Worm (Caenorhabditis elegans) whole organism, L4 larva: ENCODE results near the gene F38G1.3.

Experiments
- F26F4.8 ChIP-seq: fragments of 200-800 bp; sonication (Bioruptor generic); conservative IDR thresholded peaks from 2 replicates; pipeline ENCODE4 v1.3.6; 2022; ENCODE audit warnings: missing genetic modification characterization, missing compliant biosample characterization
- F37D6.2 ChIP-seq: sonication (generic microtip); optimal IDR thresholded peaks from 2 replicates; lab custom pipeline; 2016; ENCODE audit warnings: mild to moderate bottlenecking, missing genetic modification characterization, missing compliant biosample characterization
- F44E2.7 ChIP-seq: fragments of 200-800 bp; sonication (Bioruptor generic); IDR thresholded peaks from 2 replicates; pipeline ENCODE4 v2.1.2; 2022; ENCODE audit warnings: missing genetic modification characterization, missing compliant biosample characterization
- R02D3.7 ChIP-seq: fragments of 150-350 bp; sonication (generic microtip); optimal IDR thresholded peaks from 3 replicates; lab custom pipeline; 2014; ENCODE audit warnings: missing biosample characterization, missing genetic modification characterization
- Y5F2A.4 ChIP-seq: fragments of 200-800 bp; sonication (Bioruptor generic); optimal IDR thresholded peaks from 2 replicates; lab custom pipeline; 2018; ENCODE audit warnings: mild to moderate bottlenecking, missing genetic modification characterization, missing compliant biosample characterization
- Y75B8A.6 ChIP-seq: fragments of 200-800 bp; sonication (Bioruptor generic); IDR thresholded peaks from 2 replicates; pipeline ENCODE4 v1.3.6; 2022; ENCODE audit warnings: missing genetic modification reagents, missing genetic modification characterization, missing compliant biosample characterization
- aha-1 ChIP-seq: fragments of 150-350 bp; peaks from one replicate; lab custom pipeline; 2014; ENCODE audit warnings: missing biosample characterization, missing genetic modification characterization
- arid-1 ChIP-seq: fragments of 200-800 bp; sonication (Bioruptor generic); conservative IDR thresholded peaks from 2 replicates; pipeline ENCODE4 v1.3.6; 2022; ENCODE audit warnings: missing genetic modification reagents, missing genetic modification characterization, missing compliant biosample characterization
- attf-4 ChIP-seq: sonication (generic microtip); optimal IDR thresholded peaks from 3 replicates; lab custom pipeline; 2017; ENCODE audit warnings: missing biosample characterization, missing genetic modification characterization
- ceh-32 ChIP-seq: sonication (generic microtip); optimal IDR thresholded peaks from 2 replicates; lab custom pipeline; 2016; ENCODE audit warnings: mild to moderate bottlenecking, missing genetic modification characterization, missing compliant biosample characterization; ENCODE audit not compliant: poor library complexity
- ceh-44 ChIP-seq: fragments of 200-800 bp; sonication (Bioruptor generic); IDR thresholded peaks from 2 replicates; pipeline ENCODE4 v1.3.6; 2022; ENCODE audit warnings: missing genetic modification reagents, missing genetic modification characterization, missing compliant biosample characterization
- ceh-62 ChIP-seq: sonication (generic microtip); optimal IDR thresholded peaks from 2 replicates; lab custom pipeline; 2017; ENCODE audit warnings: missing biosample characterization, missing genetic modification characterization
- cey-2 ChIP-seq: sonication (generic microtip); optimal IDR thresholded peaks from 3 replicates; lab custom pipeline; 2017; ENCODE audit warnings: missing genetic modification characterization, mild to moderate bottlenecking, missing compliant biosample characterization, antibody characterized with exemption, borderline replicate concordance; ENCODE audit not compliant: insufficient read depth
- daf-12 ChIP-seq: fragments of 150-350 bp; optimal IDR thresholded peaks from 2 replicates; lab custom pipeline; 2014; ENCODE audit warnings: missing biosample characterization, missing genetic modification reagents, missing genetic modification characterization
- daf-16 ChIP-seq, 3 experiments: sonication (generic microtip); optimal IDR thresholded peaks; 2 replicates each; lab custom pipeline; 2016 to 2017; ENCODE audit warnings: missing genetic modification characterization in 3 of 3, missing genetic modification reagents in 3 of 3, mild to moderate bottlenecking in 2 of 3, missing compliant biosample characterization in 2 of 3, missing biosample characterization in 1 of 3, moderate library complexity in 1 of 3
- dmd-6 ChIP-seq: fragments of 200-800 bp; sonication (Bioruptor generic); IDR thresholded peaks from 2 replicates; pipeline ENCODE4 v1.3.6; 2022; ENCODE audit warnings: missing genetic modification reagents, missing genetic modification characterization, missing compliant biosample characterization
- fos-1 ChIP-seq: fragments of 150-350 bp; optimal IDR thresholded peaks from 2 replicates; lab custom pipeline; 2014; ENCODE audit warnings: missing biosample characterization, missing genetic modification characterization
- hlh-30 ChIP-seq: sonication (generic microtip); optimal IDR thresholded peaks from 2 replicates; lab custom pipeline; 2017; ENCODE audit warnings: antibody characterized with exemption, mild to moderate bottlenecking, missing genetic modification characterization, missing compliant biosample characterization; ENCODE audit not compliant: insufficient read depth
- lin-29 ChIP-seq: fragments of 200-800 bp; sonication (Bioruptor generic); IDR thresholded peaks from 2 replicates; pipeline ENCODE4 v1.3.6; 2022; ENCODE audit warnings: missing genetic modification reagents, missing genetic modification characterization, missing compliant biosample characterization
- lin-39 ChIP-seq: fragments of 150-350 bp; optimal IDR thresholded peaks from 2 replicates; lab custom pipeline; 2014; ENCODE audit warnings: missing biosample characterization, missing genetic modification reagents, missing genetic modification characterization
- madf-5 ChIP-seq, 2 experiments: fragments of 200-800 bp; sonication (Bioruptor generic); IDR thresholded peaks; 2 replicates each; pipeline ENCODE4 v1.3.6; 2022; ENCODE audit warnings: missing compliant biosample characterization in 2 of 2, missing genetic modification characterization in 2 of 2
- mdl-1 ChIP-seq, 2 experiments: fragments of 150-350 bp in 1 of 2; sonication (generic microtip) in 1 of 2; optimal IDR thresholded peaks; 2 replicates each; lab custom pipeline; 2014 to 2017; ENCODE audit warnings: missing biosample characterization in 2 of 2, missing genetic modification characterization in 2 of 2
- mep-1 ChIP-seq: fragments of 150-350 bp; sonication (generic microtip); optimal IDR thresholded peaks from 3 replicates; lab custom pipeline; 2014; ENCODE audit warnings: missing biosample characterization, missing genetic modification characterization
- mxl-3 ChIP-seq: fragments of 200-800 bp; sonication (Bioruptor generic); optimal IDR thresholded peaks from 2 replicates; lab custom pipeline; 2018; ENCODE audit warnings: mild to moderate bottlenecking, missing genetic modification characterization, missing compliant biosample characterization
- nhr-102 ChIP-seq: sonication (generic microtip); optimal IDR thresholded peaks from 2 replicates; lab custom pipeline; 2016; ENCODE audit warnings: mild to moderate bottlenecking, missing genetic modification characterization, moderate library complexity, missing compliant biosample characterization
- nhr-11 ChIP-seq: fragments of 150-350 bp; optimal IDR thresholded peaks from 2 replicates; lab custom pipeline; 2014; ENCODE audit warnings: missing biosample characterization, missing genetic modification characterization
- nhr-111 ChIP-seq: fragments of 200-800 bp; sonication (Bioruptor generic); optimal IDR thresholded peaks from 2 replicates; lab custom pipeline; 2018; ENCODE audit warnings: mild to moderate bottlenecking, missing genetic modification characterization, missing compliant biosample characterization
- nhr-28 ChIP-seq: fragments of 150-350 bp; optimal IDR thresholded peaks from 2 replicates; lab custom pipeline; 2014; ENCODE audit warnings: missing biosample characterization, missing genetic modification characterization
- nhr-41 ChIP-seq: fragments of 200-800 bp; sonication (Bioruptor generic); IDR thresholded peaks from 2 replicates; pipeline ENCODE4 v1.3.6; 2022; ENCODE audit warnings: missing genetic modification reagents, missing genetic modification characterization, missing compliant biosample characterization
- nhr-77 ChIP-seq: fragments of 150-350 bp; optimal IDR thresholded peaks from 2 replicates; lab custom pipeline; 2014; ENCODE audit warnings: missing biosample characterization, missing genetic modification characterization
- saeg-2 ChIP-seq: fragments of 200-800 bp; sonication (Bioruptor generic); IDR thresholded peaks from 2 replicates; pipeline ENCODE4 v1.3.6; 2022; ENCODE audit warnings: missing genetic modification reagents, missing genetic modification characterization, missing compliant biosample characterization
- snpc-1.2 ChIP-seq: fragments of 200-800 bp; sonication (Bioruptor generic); IDR thresholded peaks from 2 replicates; pipeline ENCODE4 v1.3.6; 2022; ENCODE audit warnings: missing genetic modification reagents, missing genetic modification characterization, missing compliant biosample characterization
- spr-3 ChIP-seq: fragments of 200-800 bp; sonication (Bioruptor generic); optimal IDR thresholded peaks from 2 replicates; lab custom pipeline; 2018; ENCODE audit warnings: mild to moderate bottlenecking, missing genetic modification characterization, missing compliant biosample characterization
- tra-1 ChIP-seq: fragments of 200-800 bp; sonication (Bioruptor generic); IDR thresholded peaks from 2 replicates; pipeline ENCODE4 v1.3.6; 2022; ENCODE audit warnings: missing genetic modification reagents, missing genetic modification characterization, missing compliant biosample characterization
- unc-62 ChIP-seq, 3 experiments: fragments of 150-350 bp in 1 of 3; sonication (generic microtip); optimal IDR thresholded peaks in 2 of 3; peaks in 1 of 3; 1 replicate in 1 of 3; 2 replicates in 2 of 3; lab custom pipeline; 2014 to 2017; ENCODE audit warnings: missing biosample characterization in 3 of 3, missing genetic modification characterization in 3 of 3, missing genetic modification reagents in 3 of 3, missing genotype in 1 of 3
- zip-11 ChIP-seq: fragments of 200-800 bp; sonication (Bioruptor generic); IDR thresholded peaks from 2 replicates; pipeline ENCODE4 v1.3.6; 2022; ENCODE audit warnings: missing genetic modification characterization, missing compliant biosample characterization
- ztf-11 ChIP-seq: fragments of 150-350 bp; optimal IDR thresholded peaks from 2 replicates; lab custom pipeline; 2014; ENCODE audit warnings: missing biosample characterization, missing genetic modification characterization

F38G1.3 gene

DNA sequence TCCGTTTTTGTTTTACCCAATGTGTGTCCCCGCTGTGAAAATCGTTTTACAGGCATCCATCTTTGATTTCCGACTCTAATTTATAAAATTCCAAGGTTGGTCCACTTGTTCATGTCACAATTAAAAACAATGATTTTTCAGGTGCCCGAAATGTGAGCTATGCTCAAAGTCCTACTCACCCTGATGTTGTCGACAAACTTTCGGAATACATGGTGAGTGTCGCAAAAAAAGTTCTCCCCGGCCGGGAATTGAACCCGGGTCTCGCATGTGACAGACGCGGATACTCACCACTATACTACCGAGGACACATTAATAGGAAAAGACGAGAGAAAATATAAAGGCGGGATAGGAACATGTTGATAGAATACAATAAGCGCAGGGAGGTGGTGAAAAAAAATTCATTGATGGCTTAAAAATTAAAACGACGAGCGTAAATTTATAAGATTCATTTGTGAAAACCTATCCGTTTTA is 13.3 kb downstream of the F38G1.3 start, which contains the start of gene egl-17 (continued):
- peak; percentile 11 for TF ChIP-seq nhr-11 (tag; lab: Kevin White, UChicago)
- TF ChIP-seq arid-1 (GFP tag; lab: Robert Waterston, UW), result peak; percentile 86; the same call in 1 of the 2 replicates
- peak; percentile 73 for TF ChIP-seq mxl-3 (GFP tag; lab: Kevin White, UChicago)

ce11 chrX:492919-493318 is 16.6 kb downstream of the F38G1.3 start, which contains the start of gene B0310.1:
B0310.1 (plus strand) TSS chrX:493228.
- TF ChIP-seq lin-29 (GFP tag; lab: Robert Waterston, UW) (no peak), daf-16 (GFP tag; optimal IDR thresholded peaks at IDR 0.05; lab: Kevin White, UChicago) (peak in 1 of 2 experiments; percentile 63), daf-16 (tag; optimal IDR thresholded peaks at IDR 0.05; lab: Kevin White, UChicago) (no peak)

DNA sequence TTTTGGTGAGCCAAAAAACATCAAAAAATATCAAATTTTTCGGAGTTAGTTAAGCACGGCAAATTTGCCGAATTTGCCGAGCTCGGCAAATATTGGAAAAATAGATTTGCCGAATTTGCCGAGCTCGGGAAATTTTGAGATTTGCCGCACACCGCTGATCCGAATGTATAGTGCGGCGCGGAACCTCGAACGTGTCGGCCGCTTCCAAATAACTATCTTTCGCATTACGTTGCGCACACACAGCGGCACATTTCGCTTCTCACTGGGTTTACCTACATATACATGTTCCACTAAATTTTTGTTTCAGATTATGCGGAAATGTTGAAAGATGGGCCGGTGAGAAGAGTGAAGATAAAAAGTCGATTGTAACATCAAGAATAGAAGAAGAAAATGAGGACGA is 20.4 kb downstream of the F38G1.3 start:
- TF ChIP-seq tra-1 (GFP tag; lab: Robert Waterston, UW), result no peak

ce11 chrX:498640-499039 is 22.3 kb downstream of the F38G1.3 start:
- TF ChIP-seq nhr-28 (tag; lab: Kevin White, UChicago), result peak; percentile 33
- no peak for TF ChIP-seq dmd-6 (GFP tag; lab: Robert Waterston, UW)

DNA sequence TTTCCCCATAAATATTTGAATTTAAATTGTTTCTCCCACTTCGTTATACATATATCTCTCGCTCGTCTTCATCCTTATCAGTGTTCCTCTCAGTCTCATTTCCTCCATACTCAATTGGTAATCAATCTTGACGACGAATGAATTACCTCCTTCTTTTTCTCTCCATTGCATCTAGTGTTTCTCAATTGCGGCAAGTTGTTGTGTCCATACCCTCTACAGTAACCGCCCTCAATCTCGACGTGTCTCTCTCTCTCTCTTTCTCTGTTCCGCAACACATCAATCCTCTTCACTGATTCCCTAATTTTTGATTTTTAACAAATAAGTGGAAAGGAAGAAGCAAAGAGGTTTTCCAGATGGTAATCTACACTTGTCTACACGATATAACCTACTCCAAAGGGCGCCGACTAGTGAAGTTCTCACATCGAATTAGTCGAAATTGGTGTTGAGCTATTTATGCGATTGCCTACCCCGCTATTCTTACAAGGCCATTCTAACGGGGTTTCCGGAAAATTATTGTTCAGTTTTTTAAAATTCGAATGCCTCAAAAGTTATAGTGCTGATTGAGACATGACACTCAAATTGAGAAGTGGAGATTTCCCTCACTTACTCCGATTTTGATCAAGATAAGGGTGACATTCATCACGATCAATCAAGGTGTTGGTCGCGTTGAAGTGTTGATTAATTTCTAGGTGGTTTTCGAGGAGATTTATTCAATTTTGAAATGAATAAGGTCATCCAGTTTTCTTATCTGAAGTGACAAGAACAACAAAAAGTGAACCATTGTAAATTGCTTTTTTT is 27.9 kb downstream of the F38G1.3 start:
- TF ChIP-seq cey-2 (tag; lab: Kevin White, UChicago), result no peak
- TF ChIP-seq daf-12 (tag; lab: Kevin White, UChicago), result no peak
- no peak for TF ChIP-seq zip-11 (GFP tag; lab: Robert Waterston, UW)
- no peak for TF ChIP-seq lin-39 (tag; lab: Kevin White, UChicago)
- peak in 1 of 2 experiments; percentile 90 for TF ChIP-seq unc-62 (GFP tag; optimal IDR thresholded peaks at IDR 0.05 in 1 of 2; lab: Kevin White, UChicago)
- TF ChIP-seq unc-62 (tag; optimal IDR thresholded peaks at IDR 0.05; lab: Kevin White, UChicago), result no peak
- no peak for TF ChIP-seq F37D6.2
- no peak for TF ChIP-seq ceh-44 (GFP tag; lab: Robert Waterston, UW)
- TF ChIP-seq nhr-28 (tag; lab: Kevin White, UChicago), result peak; percentile 50
- no peak for TF ChIP-seq mep-1
- TF ChIP-seq tra-1 (GFP tag; lab: Robert Waterston, UW), result no peak
- no peak for TF ChIP-seq madf-5 (GFP tag; IDR thresholded peaks at IDR 0.05; lab: Robert Waterston, UW)
- TF ChIP-seq, all 104 proteins: peak for 2

DNA sequence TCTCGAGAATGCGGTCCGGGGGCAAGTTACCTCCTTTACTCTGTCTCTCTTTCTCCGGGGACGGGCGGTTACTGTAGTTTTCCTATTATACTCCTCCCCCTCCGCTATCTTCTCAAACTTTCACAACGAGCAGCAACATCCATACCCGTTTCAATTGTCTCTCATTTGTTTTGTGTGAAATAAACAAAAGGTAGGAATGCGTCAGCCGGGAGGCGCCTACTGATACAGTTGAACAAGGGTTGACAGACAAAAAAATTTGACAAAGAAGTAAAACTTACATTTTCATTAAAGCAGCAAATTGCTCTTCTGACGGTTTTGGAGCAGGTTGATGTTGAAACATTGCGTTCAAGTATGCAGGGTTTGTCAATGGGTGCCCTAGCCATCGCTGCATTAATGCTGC is 28.7 kb downstream of the F38G1.3 start:
- TF ChIP-seq mdl-1 (tag; optimal IDR thresholded peaks at IDR 0.05; lab: Kevin White, UChicago) (no peak), nhr-102 (tag; lab: Kevin White, UChicago) (no peak), aha-1 (tag; lab: Kevin White, UChicago) (peak; percentile 94), F44E2.7 (GFP tag; lab: Robert Waterston, UW) (no peak), ceh-32 (no peak), mxl-3 (GFP tag; lab: Kevin White, UChicago) (no peak)
- TF ChIP-seq, all 104 proteins: peak for 1

ce11 chrX:506848-507247 is 30.5 kb downstream of the F38G1.3 start, which contains the start of gene B0310.2:
B0310.2 (minus strand) TSS chrX:506948.
- TF ChIP-seq Y75B8A.6 (GFP tag; lab: Robert Waterston, UW) (no peak), ceh-62 (no peak), hlh-30 (tag; lab: Kevin White, UChicago) (no peak), R02D3.7 (no peak), nhr-41 (GFP tag; lab: Robert Waterston, UW) (no peak), Y5F2A.4 (GFP tag; lab: Kevin White, UChicago) (no peak), tra-1 (GFP tag; lab: Robert Waterston, UW) (no peak), attf-4 (no peak), nhr-77 (no peak), fos-1 (no peak), nhr-111 (GFP tag; lab: Kevin White, UChicago) (no peak), saeg-2 (no peak), ztf-11 (tag; lab: Kevin White, UChicago) (no peak), snpc-1.2 (GFP tag; lab: Robert Waterston, UW) (no peak), spr-3 (GFP tag; lab: Kevin White, UChicago) (no peak), F26F4.8 (GFP tag; lab: Robert Waterston, UW) (no peak)
